Worm (Caenorhabditis elegans): Measurements from ENCODE around the gene H09F14.1.

- TF ChIP-seq nhr-77 (tag; optimal IDR thresholded peaks at IDR 0.05) = no peak
- TF ChIP-seq alr-1 (tag; optimal IDR thresholded peaks at IDR 0.05; ENCODE audit: borderline replicate concordance) = no peak
- TF ChIP-seq unc-30 (tag; optimal IDR thresholded peaks at IDR 0.05) = no peak
- TF ChIP-seq nhr-237 (tag; optimal IDR thresholded peaks at IDR 0.05) = no peak
- no peak for TF ChIP-seq skn-1 (tag; optimal IDR thresholded peaks at IDR 0.05)
- no peak for TF ChIP-seq fkh-4 (tag; optimal IDR thresholded peaks at IDR 0.05; ENCODE audit: borderline replicate concordance)
- TF ChIP-seq lin-13 (GFP tag; optimal IDR thresholded peaks at IDR 0.05) = no peak
- no peak for TF ChIP-seq elt-3 (tag; optimal IDR thresholded peaks at IDR 0.05)
- no peak for TF ChIP-seq aly-2 (tag; optimal IDR thresholded peaks at IDR 0.05)
- TF ChIP-seq mep-1 (tag; optimal IDR thresholded peaks at IDR 0.05) = peak; percentile 18
- TF ChIP-seq ztf-11 (tag; optimal IDR thresholded peaks at IDR 0.05) = no peak
- TF ChIP-seq nhr-11 (tag; optimal IDR thresholded peaks at IDR 0.05) = no peak
- no peak for TF ChIP-seq nhr-76 (tag; optimal IDR thresholded peaks at IDR 0.05)
These were observed 46.1 kb upstream of the H09F14.1 start, which contains the start of gene sqv-4 for ce11 chrV:10661417-10661945.

Measured in whole organism, L1 larva.